Worm (Caenorhabditis elegans): ENCODE results near the gene C52D10.3.

The C52D10.3 gene

DNA sequence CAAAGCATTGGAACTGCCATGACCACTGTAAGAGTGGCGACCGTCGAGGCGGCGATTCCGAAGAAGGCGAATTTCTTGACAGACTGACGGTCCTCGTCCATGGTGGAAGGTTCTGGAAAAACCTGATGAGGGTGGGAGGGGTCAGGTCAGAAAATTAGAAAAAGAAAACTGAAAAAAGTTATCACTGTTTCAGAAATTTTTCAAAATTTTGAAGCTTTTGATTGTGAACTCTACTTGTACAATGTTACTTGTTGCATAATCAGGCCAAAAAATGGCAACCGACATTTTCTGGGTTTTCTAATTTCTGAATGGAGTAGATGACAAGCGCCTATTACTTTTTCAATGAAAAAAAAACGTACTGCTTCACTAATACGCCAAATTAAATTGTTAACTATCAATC, 7.4 kb downstream of the C52D10.3 start, which contains the start of gene col-138:
Gene col-138, minus strand, starts transcription at position 101 of the 400 bp plus-strand sequence.
- no peak for TF ChIP-seq mab-5 (tag; optimal IDR thresholded peaks at IDR 0.05)
- no peak for TF ChIP-seq ceh-39 (tag; optimal IDR thresholded peaks at IDR 0.05)
- TF ChIP-seq ces-1 (GFP tag; optimal IDR thresholded peaks at IDR 0.05): no peak
- no peak for TF ChIP-seq ceh-43 (GFP tag; optimal IDR thresholded peaks at IDR 0.05)
- no peak for TF ChIP-seq blmp-1 (tag; optimal IDR thresholded peaks at IDR 0.05)
- no peak for TF ChIP-seq bed-3 (GFP tag; optimal IDR thresholded peaks at IDR 0.05)
- no peak for TF ChIP-seq drap-1 (GFP tag; optimal IDR thresholded peaks at IDR 0.05)
- no peak for TF ChIP-seq M03D4.4 (tag; optimal IDR thresholded peaks at IDR 0.05)
- TF ChIP-seq lin-32 (GFP tag; optimal IDR thresholded peaks at IDR 0.05): no peak
- TF ChIP-seq pha-4 (tag; optimal IDR thresholded peaks at IDR 0.05): no peak
- TF ChIP-seq ham-2 (GFP tag; optimal IDR thresholded peaks at IDR 0.05): no peak
- no peak for TF ChIP-seq unc-62 (GFP tag; optimal IDR thresholded peaks at IDR 0.05)

DNA sequence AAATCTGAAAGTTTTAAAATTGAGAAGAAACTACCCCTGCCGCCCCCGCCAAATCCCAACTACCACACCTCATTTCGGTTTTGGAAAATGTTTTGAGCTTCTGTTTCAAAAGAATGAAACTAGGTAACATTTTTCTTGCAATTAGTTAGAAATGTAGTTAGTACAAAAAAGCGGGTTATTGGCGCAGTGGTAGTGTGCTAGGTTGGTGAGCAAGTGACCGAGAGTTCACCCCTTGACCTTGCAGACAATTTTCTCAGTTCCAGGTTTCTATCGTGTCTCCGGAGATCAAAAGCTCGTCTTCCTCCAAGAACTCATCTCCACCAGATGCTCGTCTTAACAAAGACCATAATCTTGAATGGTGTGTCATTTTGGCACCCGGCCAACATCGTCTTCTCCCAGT, 12.9 kb downstream of the C52D10.3 start:
- TF ChIP-seq unc-120 (tag; optimal IDR thresholded peaks at IDR 0.05; ENCODE audit: poor library complexity, severe bottlenecking) (no peak), cnd-1 (tag; optimal IDR thresholded peaks at IDR 0.05) (no peak), elt-1 (tag; optimal IDR thresholded peaks at IDR 0.05; ENCODE audit: borderline replicate concordance, insufficient read depth) (no peak), lsy-2 (tag; optimal IDR thresholded peaks at IDR 0.05) (no peak), lin-32 (GFP tag; optimal IDR thresholded peaks at IDR 0.05) (no peak), mab-5 (tag; optimal IDR thresholded peaks at IDR 0.05) (no peak), ces-1 (GFP tag; optimal IDR thresholded peaks at IDR 0.05) (no peak), pha-4 (tag; optimal IDR thresholded peaks at IDR 0.05) (no peak), hlh-1 (tag; optimal IDR thresholded peaks at IDR 0.05) (no peak), elt-3 (tag; optimal IDR thresholded peaks at IDR 0.05) (no peak)

DNA sequence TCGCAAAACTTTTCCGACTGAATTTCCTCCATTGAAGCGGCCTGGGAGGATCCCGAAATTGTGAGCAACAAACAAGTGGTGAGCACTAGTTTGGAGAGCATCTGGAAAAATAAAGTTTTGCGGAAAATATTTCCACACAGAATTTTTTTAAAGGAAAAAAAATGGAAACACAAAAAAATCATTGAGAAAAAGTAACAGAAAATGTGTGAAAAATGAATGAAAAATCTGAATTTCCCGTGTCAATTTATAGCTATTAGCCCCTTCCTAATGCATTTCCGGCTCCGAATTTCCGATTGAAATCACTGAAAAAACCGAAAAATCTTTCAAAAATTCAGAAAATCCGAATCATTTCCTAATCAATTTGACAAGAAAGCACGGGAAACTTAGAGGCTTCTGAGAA, 15.5 kb downstream of the C52D10.3 start, which contains the start of gene flp-17:
Gene flp-17, minus strand, starts transcription at position 101 of the 400 bp plus-strand sequence.
- no peak for TF ChIP-seq mls-2 (tag; optimal IDR thresholded peaks at IDR 0.05)

DNA sequence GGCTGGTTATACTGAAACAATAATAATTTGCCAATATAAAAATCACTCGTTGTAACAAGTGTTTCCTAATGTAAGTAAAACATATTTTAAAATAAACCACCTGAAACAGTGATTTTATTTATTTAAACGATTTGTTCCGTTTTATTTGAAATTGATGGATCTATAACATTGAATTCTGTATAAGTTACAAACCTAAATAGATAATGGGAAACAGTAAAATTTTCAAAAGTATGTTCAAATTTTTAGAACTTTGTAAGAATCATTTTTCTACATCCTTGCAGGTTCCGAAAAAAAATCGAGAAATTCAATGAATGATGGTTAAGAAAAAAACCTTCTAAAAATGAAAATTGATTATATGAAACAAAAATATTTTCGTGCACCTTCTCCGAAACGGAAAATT, 17.2 kb downstream of the C52D10.3 start:
- TF ChIP-seq pha-4 (tag; optimal IDR thresholded peaks at IDR 0.05): no peak
- TF ChIP-seq elt-1 (tag; optimal IDR thresholded peaks at IDR 0.05; ENCODE audit: borderline replicate concordance, insufficient read depth): no peak
- no peak for TF ChIP-seq M03D4.4 (tag; optimal IDR thresholded peaks at IDR 0.05)
- no peak for TF ChIP-seq ztf-11 (tag; optimal IDR thresholded peaks at IDR 0.05)
- TF ChIP-seq tbx-8 (GFP tag; optimal IDR thresholded peaks at IDR 0.05): no peak
- no peak for TF ChIP-seq ceh-39 (tag; optimal IDR thresholded peaks at IDR 0.05)
- TF ChIP-seq unc-62 (GFP tag; optimal IDR thresholded peaks at IDR 0.05): no peak
- no peak for TF ChIP-seq nhr-12 (tag; optimal IDR thresholded peaks at IDR 0.05)
- TF ChIP-seq ceh-43 (GFP tag; optimal IDR thresholded peaks at IDR 0.05): no peak
- no peak for TF ChIP-seq cnd-1 (tag; optimal IDR thresholded peaks at IDR 0.05)
- no peak for TF ChIP-seq sem-2 (GFP tag; optimal IDR thresholded peaks at IDR 0.05)
- TF ChIP-seq sptf-1 (tag; optimal IDR thresholded peaks at IDR 0.05): no peak
- TF ChIP-seq unc-39 (tag; optimal IDR thresholded peaks at IDR 0.05): no peak
- TF ChIP-seq nhr-28 (tag; optimal IDR thresholded peaks at IDR 0.05): no peak
- no peak for TF ChIP-seq mls-2 (tag; optimal IDR thresholded peaks at IDR 0.05)
- no peak for TF ChIP-seq mep-1 (tag; optimal IDR thresholded peaks at IDR 0.05)

DNA sequence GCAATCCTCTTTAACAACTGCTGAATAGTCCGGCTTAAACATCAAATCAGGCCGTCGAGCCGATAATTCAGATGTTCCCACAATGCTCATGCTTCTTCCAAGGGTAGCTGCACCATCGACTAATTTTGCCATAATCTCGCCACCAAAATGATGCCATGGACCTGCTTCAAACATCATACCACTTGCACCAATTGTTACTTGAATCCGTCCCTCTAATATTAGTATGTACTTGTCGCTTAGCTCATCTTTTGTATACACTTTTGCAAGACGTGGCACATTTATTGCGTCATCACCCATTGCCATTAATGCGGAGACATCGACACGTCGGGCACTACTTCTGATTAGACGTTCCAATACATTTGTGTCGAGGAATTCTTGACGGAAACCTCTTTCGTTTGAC, 23.4 kb downstream of the C52D10.3 start:
- TF ChIP-seq zip-8 (tag; optimal IDR thresholded peaks at IDR 0.05): peak; percentile 67
- TF ChIP-seq nhr-76 (tag; optimal IDR thresholded peaks at IDR 0.05): no peak

DNA sequence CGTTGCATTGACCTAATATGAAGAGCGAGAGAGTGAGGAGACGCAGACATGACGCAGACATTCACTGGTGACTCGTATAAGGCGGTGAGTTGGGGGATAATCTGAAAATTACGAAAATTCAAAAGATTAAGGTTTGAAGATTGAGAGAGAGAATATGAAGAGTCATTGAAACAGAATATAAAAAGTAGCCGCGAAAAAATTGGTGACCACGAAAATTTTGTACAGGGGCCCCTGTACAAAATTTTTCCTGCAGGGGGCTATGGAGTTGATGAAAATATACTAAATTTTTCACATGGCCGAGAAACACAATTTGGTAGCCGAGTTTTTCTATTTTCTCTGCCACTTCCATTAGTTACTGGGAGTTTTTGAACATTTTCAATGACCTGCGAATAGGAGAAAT, 30.5 kb downstream of the C52D10.3 start, which contains the start of gene cnnm-1:
Gene cnnm-1, minus strand, starts transcription at position 101 of the 400 bp plus-strand sequence.
- TF ChIP-seq hlh-1 (tag; optimal IDR thresholded peaks at IDR 0.05) (no peak), lsy-2 (tag; optimal IDR thresholded peaks at IDR 0.05) (no peak), ceh-83 (GFP tag; optimal IDR thresholded peaks at IDR 0.05) (no peak), ceh-43 (GFP tag; optimal IDR thresholded peaks at IDR 0.05) (no peak), cnd-1 (tag; optimal IDR thresholded peaks at IDR 0.05) (peak; percentile 25), unc-39 (tag; optimal IDR thresholded peaks at IDR 0.05) (no peak)
